Fruit fly (Drosophila melanogaster) whole organism, adult: Measurements from ENCODE around the gene Arpc3B.

Experiments
- CG11617 ChIP-seq: fragments of 200-800 bp; sonication (Bioruptor generic); optimal IDR thresholded peaks from 2 replicates; lab custom pipeline; 2017; ENCODE audit warnings: mild to moderate bottlenecking, missing biosample characterization, missing genetic modification reagents, missing genetic modification characterization
- CG12768 ChIP-seq: fragments of 200-800 bp; sonication (Bioruptor generic); optimal IDR thresholded peaks from 2 replicates; lab custom pipeline; 2017; ENCODE audit warnings: missing biosample characterization, missing genetic modification characterization, mild to moderate bottlenecking, moderate library complexity, missing genetic modification reagents
- CG14711 ChIP-seq: fragments of 200-800 bp; sonication (Bioruptor generic); optimal IDR thresholded peaks from 2 replicates; lab custom pipeline; 2018; ENCODE audit warnings: missing biosample characterization, mild to moderate bottlenecking, missing genetic modification characterization, moderate library complexity
- CG1620 ChIP-seq: fragments of 200-800 bp; sonication (Bioruptor generic); optimal IDR thresholded peaks from 2 replicates; lab custom pipeline; 2016; ENCODE audit warnings: missing biosample characterization, missing genetic modification characterization
- CG33017 ChIP-seq: fragments of 200-800 bp; sonication (Bioruptor generic); optimal IDR thresholded peaks from 2 replicates; lab custom pipeline; 2018; ENCODE audit warnings: missing biosample characterization, mild to moderate bottlenecking, missing genetic modification characterization, moderate library complexity
- CG5204 ChIP-seq: fragments of 200-800 bp; sonication (Bioruptor generic); optimal IDR thresholded peaks from 2 replicates; lab custom pipeline; 2016; ENCODE audit warnings: missing biosample characterization, missing genetic modification characterization
- CG7045 ChIP-seq: fragments of 200-800 bp; sonication (Bioruptor generic); optimal IDR thresholded peaks from 2 replicates; lab custom pipeline; 2017; ENCODE audit warnings: missing biosample characterization, mild to moderate bottlenecking, missing genetic modification characterization
- CG7101 ChIP-seq: fragments of 200-800 bp; sonication (Bioruptor generic); optimal IDR thresholded peaks from 2 replicates; lab custom pipeline; 2018; ENCODE audit warnings: missing biosample characterization, mild to moderate bottlenecking, missing genetic modification characterization, moderate library complexity
- Clk ChIP-seq: fragments of 200-800 bp; sonication (Bioruptor generic); optimal IDR thresholded peaks from 2 replicates; lab custom pipeline; 2017; ENCODE audit warnings: missing biosample characterization, missing genetic modification characterization
- Crg-1 ChIP-seq: fragments of 200-800 bp; sonication (Bioruptor generic); optimal IDR thresholded peaks from 2 replicates; lab custom pipeline; 2016; ENCODE audit warnings: missing biosample characterization, missing genetic modification characterization
- Hr96 ChIP-seq: fragments of 200-800 bp; sonication (Bioruptor generic); optimal IDR thresholded peaks from 2 replicates; lab custom pipeline; 2016; ENCODE audit warnings: missing biosample characterization, missing genetic modification characterization
- Mnt ChIP-seq: fragments of 200-800 bp; sonication (Bioruptor generic); optimal IDR thresholded peaks from 2 replicates; lab custom pipeline; 2016; ENCODE audit warnings: missing biosample characterization, mild to moderate bottlenecking, missing genetic modification characterization
- bab1 ChIP-seq: fragments of 200-800 bp; sonication (Bioruptor generic); optimal IDR thresholded peaks from 3 replicates; lab custom pipeline; 2019; ENCODE audit warnings: missing biosample characterization, mild to moderate bottlenecking, missing genetic modification characterization, moderate library complexity
- cic ChIP-seq: fragments of 200-800 bp; sonication (Bioruptor generic); optimal IDR thresholded peaks from 2 replicates; lab custom pipeline; 2017; ENCODE audit warnings: missing biosample characterization, mild to moderate bottlenecking, missing genetic modification characterization, moderate library complexity
- cnc ChIP-seq, 2 experiments: fragments of >200 bp; optimal IDR thresholded peaks; 2 replicates each; lab custom pipeline; 2017
- kay ChIP-seq: fragments of 200-800 bp; sonication (Bioruptor generic); peaks from one replicate; lab custom pipeline; 2016; ENCODE audit warnings: missing biosample characterization, missing genetic modification characterization, borderline replicate concordance
- ovo ChIP-seq: fragments of 200-800 bp; sonication (Bioruptor generic); optimal IDR thresholded peaks from 2 replicates; lab custom pipeline; 2016; ENCODE audit warnings: missing biosample characterization, missing genetic modification characterization
- pad ChIP-seq: fragments of 200-800 bp; sonication (Bioruptor generic); optimal IDR thresholded peaks from 3 replicates; lab custom pipeline; 2017; ENCODE audit warnings: missing biosample characterization, missing genetic modification characterization, mild to moderate bottlenecking, moderate library complexity, missing genetic modification reagents
- tj ChIP-seq: fragments of 200-800 bp; sonication (Bioruptor generic); optimal IDR thresholded peaks from 3 replicates; lab custom pipeline; 2017; ENCODE audit warnings: missing biosample characterization, mild to moderate bottlenecking, missing genetic modification characterization, moderate library complexity
- toe ChIP-seq: fragments of 200-800 bp; sonication (Bioruptor generic); optimal IDR thresholded peaks from 2 replicates; lab custom pipeline; 2016; ENCODE audit warnings: missing biosample characterization, missing genetic modification characterization

Gene Arpc3B

DNA sequence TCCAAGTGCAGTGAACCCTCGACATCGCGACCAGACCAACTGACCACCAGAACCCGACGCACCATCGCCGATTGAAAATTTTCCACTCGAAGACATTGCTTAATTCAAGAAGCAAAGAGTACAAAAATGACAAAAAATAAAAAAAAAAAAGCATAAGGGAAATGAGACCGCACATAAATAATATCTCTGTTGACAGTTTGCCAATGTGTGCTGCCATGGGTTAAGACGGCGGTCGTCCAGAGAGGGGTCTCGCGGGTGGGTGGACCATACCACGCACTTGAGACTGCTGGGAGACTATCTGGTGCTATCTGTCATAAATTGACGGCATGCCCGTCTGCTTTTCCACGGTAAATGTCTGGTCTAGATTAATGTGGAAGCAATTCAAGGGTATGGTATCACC is 12.2 kb downstream of the Arpc3B start:
- TF ChIP-seq Crg-1 (GFP tag; lab: Kevin White, UChicago) (no peak), toe (no peak), CG5204 (GFP tag; lab: Kevin White, UChicago) (no peak), CG1620 (no peak), Mnt (no peak), CG7101 (tag; lab: Kevin White, UChicago) (no peak), cic (GFP tag; lab: Kevin White, UChicago) (no peak), CG33017 (tag; lab: Kevin White, UChicago) (no peak), ovo (GFP tag; lab: Kevin White, UChicago) (no peak), bab1 (no peak), kay (GFP tag; lab: Kevin White, UChicago) (no peak), CG12768 (GFP tag; lab: Kevin White, UChicago) (no peak), CG14711 (tag; lab: Kevin White, UChicago) (no peak), Hr96 (GFP tag; lab: Kevin White, UChicago) (no peak), pad (GFP tag; lab: Kevin White, UChicago) (no peak), CG7045 (GFP tag; lab: Kevin White, UChicago) (no peak), tj (no peak), Clk (no peak)

DNA sequence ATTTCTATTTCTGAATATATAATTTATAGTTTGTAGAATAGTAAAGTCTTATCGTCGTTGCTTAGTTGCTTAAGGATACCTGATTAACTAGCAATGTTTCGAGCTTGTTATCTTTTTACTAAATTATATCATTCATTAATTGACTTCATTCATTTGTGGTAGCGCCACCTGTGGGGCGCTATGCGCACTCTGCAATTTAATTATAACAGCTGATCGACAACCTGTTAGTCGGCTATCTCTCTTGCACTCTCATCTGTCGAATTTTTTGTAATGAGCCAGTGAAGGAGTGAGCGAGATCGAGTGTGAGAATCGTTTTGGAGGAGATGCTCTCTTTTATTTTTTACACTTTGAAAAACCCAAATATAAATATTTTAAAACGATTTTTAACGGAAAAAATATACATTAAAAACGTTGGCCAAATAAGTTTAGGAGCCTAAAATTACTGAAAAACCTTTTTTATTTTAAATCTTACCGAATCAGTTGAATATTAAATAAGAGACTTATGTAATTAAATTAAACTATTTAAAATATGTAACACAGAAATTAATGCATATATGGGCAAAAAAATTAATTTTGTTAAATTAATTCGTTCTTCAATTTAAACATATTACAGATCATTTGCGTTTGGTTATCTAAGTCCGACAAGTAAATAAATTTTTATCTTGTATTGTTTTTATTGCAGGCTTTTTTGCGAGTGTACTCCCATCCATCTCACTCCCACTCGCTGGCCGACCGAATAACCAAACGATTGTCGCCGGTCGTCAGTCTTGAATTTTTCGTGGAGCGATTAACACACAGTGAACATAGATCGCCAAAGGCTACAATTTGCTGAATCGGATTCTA is 14.4 kb downstream of the Arpc3B start, which contains the start of the genes CG16700 and CG4991:
TSS of gene CG16700 (plus strand) at position 793 of the 843 bp plus-strand sequence.
TSS of gene CG4991 (plus strand) at position 793 of the 843 bp plus-strand sequence.
- TF ChIP-seq CG7045 (GFP tag; lab: Kevin White, UChicago) (peak; percentile 32), bab1 (peak; percentile 61), CG11617 (GFP tag; lab: Kevin White, UChicago) (peak; percentile 82), CG14711 (tag; lab: Kevin White, UChicago) (peak; percentile 54), Clk (no peak), ovo (GFP tag; lab: Kevin White, UChicago) (no peak), toe (no peak), CG7101 (tag; lab: Kevin White, UChicago) (peak; percentile 70), pad (GFP tag; lab: Kevin White, UChicago) (peak; percentile 60), Mnt (no peak), Crg-1 (GFP tag; lab: Kevin White, UChicago) (no peak), tj (peak; percentile 36), CG33017 (tag; lab: Kevin White, UChicago) (peak; percentile 63), kay (GFP tag; lab: Kevin White, UChicago) (no peak), cic (GFP tag; lab: Kevin White, UChicago) (no peak), CG12768 (GFP tag; lab: Kevin White, UChicago) (peak; percentile 21), CG1620 (no peak)

DNA sequence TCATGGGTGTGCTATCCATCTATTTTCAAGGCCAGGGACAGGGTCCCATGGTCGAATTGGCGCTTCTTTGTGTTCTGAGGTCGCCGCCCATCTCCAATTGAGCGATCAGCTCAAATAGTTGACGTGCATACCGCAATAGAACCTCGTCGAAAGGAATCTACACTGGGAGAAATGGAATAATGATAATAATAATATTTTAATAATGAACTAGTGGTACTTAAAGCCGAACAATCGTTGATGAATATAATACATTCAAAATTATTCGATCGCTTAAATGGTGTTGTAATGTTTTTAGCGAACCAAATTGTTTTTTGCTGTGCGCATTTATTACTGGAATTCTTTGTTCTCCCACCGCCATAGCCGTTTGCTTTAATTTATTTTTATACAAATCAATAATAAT is 15.1 kb downstream of the Arpc3B start:
- no peak for TF ChIP-seq cnc (optimal IDR thresholded peaks at IDR 0.05; lab: Kevin White, UChicago)
- no peak for TF ChIP-seq CG7045 (GFP tag; lab: Kevin White, UChicago)
- no peak for TF ChIP-seq tj
- no peak for TF ChIP-seq CG12768 (GFP tag; lab: Kevin White, UChicago)
- no peak for TF ChIP-seq CG1620
- TF ChIP-seq pad (GFP tag; lab: Kevin White, UChicago): no peak
- no peak for TF ChIP-seq Mnt

DNA sequence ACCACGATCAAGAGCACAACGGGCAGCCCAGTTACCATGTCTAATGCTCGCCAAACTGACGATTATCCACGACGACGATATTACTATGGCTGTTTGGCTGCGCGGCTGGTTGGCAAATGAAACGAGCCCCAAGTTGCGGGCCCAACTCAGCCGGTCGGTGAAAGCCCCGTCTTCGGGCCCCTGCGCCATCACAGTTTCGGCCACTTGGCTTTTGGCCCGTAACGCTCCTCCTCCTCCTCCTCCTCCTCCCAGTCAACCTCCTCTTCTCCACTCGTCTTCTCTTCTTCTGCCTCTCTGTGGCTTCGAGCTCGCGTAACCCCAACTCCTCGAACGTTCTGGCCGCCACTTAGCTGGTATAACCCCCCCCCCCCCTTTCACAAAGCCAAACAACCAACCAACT is 18.1 kb downstream of the Arpc3B start, which contains the start of gene CG8945:
TSS of gene CG8945 (minus strand) at position 101 of the 400 bp plus-strand sequence.
- TF ChIP-seq cnc (optimal IDR thresholded peaks at IDR 0.05; lab: Kevin White, UChicago) (no peak), toe (no peak), ovo (GFP tag; lab: Kevin White, UChicago) (no peak), CG1620 (no peak), Crg-1 (GFP tag; lab: Kevin White, UChicago) (no peak), CG14711 (tag; lab: Kevin White, UChicago) (no peak), tj (no peak), Clk (no peak), CG7045 (GFP tag; lab: Kevin White, UChicago) (no peak), CG7101 (tag; lab: Kevin White, UChicago) (no peak), Hr96 (GFP tag; lab: Kevin White, UChicago) (no peak), Mnt (no peak), CG12768 (GFP tag; lab: Kevin White, UChicago) (no peak), cic (GFP tag; lab: Kevin White, UChicago) (no peak), pad (GFP tag; lab: Kevin White, UChicago) (no peak), CG11617 (GFP tag; lab: Kevin White, UChicago) (no peak)

DNA sequence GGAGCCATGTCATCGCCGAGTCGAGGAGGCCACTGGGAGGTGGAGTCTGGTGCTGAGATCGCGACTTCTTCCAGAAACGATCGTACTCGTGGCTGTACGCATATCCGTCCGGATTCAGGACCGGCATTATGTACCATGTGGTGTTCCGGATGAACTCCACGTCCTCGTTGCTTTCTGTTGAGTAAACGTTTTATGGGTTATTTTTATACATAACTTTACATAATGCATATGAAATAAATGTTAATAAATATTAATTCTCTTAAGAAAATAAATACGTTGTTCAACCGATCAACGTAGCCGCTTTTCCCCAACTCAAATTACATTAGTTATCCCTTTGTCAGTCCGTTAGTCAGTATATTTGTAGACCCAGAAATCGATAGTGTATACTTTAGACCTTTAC is 24.5 kb downstream of the Arpc3B start, which contains the start of gene CG4955:
TSS of gene CG4955 (plus strand) at position 301 of the 400 bp plus-strand sequence.
- TF ChIP-seq bab1 (no peak), CG7045 (GFP tag; lab: Kevin White, UChicago) (no peak), CG11617 (GFP tag; lab: Kevin White, UChicago) (no peak), toe (no peak), kay (GFP tag; lab: Kevin White, UChicago) (no peak), Hr96 (GFP tag; lab: Kevin White, UChicago) (no peak), cnc (optimal IDR thresholded peaks at IDR 0.05; lab: Kevin White, UChicago) (no peak), tj (no peak), ovo (GFP tag; lab: Kevin White, UChicago) (no peak), Crg-1 (GFP tag; lab: Kevin White, UChicago) (no peak), Mnt (no peak)
